Fruit fly (Drosophila melanogaster): ENCODE results near the gene CG13887.

Gene CG13887

DNA sequence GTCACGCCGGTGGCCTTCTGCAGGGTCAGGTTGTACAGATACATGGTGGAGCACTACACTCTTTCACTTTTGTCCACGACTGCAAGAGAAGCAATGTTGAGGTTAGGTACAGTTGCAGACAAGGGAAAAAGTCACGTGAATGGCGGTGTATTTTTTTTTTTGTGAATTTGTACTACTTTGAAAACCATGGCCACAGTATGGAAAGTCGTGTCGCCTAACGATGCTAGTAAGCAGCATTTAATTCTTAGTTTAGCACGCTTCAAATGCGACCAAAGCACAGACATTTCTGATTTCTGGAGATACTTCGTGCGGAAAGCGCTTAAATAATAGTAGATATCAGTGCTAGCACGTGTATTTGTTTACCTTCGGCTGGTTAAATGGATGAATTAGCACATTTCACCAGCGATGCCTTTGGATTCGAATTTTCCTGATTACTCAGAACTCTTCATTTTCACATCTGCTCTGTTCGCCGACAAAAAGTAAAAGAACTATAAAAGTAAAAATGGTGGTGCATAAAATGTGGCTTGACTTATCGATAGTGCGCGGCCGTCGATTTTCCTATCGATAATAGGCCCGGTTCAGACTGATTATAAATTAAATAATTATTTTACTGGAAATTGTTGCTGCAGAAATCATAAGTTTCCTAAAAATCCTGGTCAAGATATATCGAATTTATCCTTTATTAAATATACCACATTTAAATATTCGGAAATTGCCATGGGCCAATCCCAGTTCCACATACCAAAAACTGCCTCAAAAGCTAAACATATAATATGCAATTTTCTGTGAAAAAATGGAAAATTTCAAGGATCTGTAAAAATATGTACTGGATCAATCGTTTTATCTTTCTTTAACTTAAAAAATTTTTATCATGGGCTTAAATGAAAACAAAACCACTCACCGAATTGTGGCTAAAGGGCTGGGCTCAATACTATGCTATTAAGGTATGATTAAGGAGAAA lies 4.5 kb upstream of the CG13887 start, which contains the start of gene Sf3b3 (continued):
- TF ChIP-seq BtbVII (GFP tag; optimal IDR thresholded peaks at IDR 0.05) (peak; percentile 7), Scr (GFP tag; IDR thresholded peaks at IDR 0.05; ENCODE audit: partially characterized antibody) (peak; percentile 61), CG16863 (GFP tag; optimal IDR thresholded peaks at IDR 0.05) (no peak), exex (tag; optimal IDR thresholded peaks at IDR 0.05) (no peak), pum (GFP tag; optimal IDR thresholded peaks at IDR 0.05) (no peak), CG10267 (tag; optimal IDR thresholded peaks at IDR 0.05) (no peak), CG2712 (tag; optimal IDR thresholded peaks at IDR 0.05) (peak; percentile 46), Ada2b (GFP tag; IDR thresholded peaks at IDR 0.05) (peak; percentile 32; the same call in 1 of the 2 replicates), stc (GFP tag; IDR thresholded peaks at IDR 0.05) (no peak), CG34224 (GFP tag; IDR thresholded peaks at IDR 0.05; ENCODE audit: partially characterized antibody) (peak; percentile 38), dati (GFP tag; IDR thresholded peaks at IDR 0.05) (no peak), slou (GFP tag; optimal IDR thresholded peaks at IDR 0.05) (no peak), CG15011 (GFP tag; optimal IDR thresholded peaks at IDR 0.05) (no peak), CoRest (tag; optimal IDR thresholded peaks at IDR 0.05) (no peak), zfh2 (GFP tag; optimal IDR thresholded peaks at IDR 0.05) (no peak), CG18764 (GFP tag; optimal IDR thresholded peaks at IDR 0.05) (no peak), chm (GFP tag; IDR thresholded peaks at IDR 0.05) (peak; percentile 58; the same call in 1 of the 2 replicates), Hr3 (GFP tag; optimal IDR thresholded peaks at IDR 0.05) (no peak), CG7786 (GFP tag; optimal IDR thresholded peaks at IDR 0.05) (no peak), Blimp-1 (GFP tag; optimal IDR thresholded peaks at IDR 0.05) (no peak), pita (GFP tag; optimal IDR thresholded peaks at IDR 0.05) (no peak), CG3995 (GFP tag; optimal IDR thresholded peaks at IDR 0.05) (no peak), salm (tag; optimal IDR thresholded peaks at IDR 0.05) (no peak), CG31365 (tag; optimal IDR thresholded peaks at IDR 0.05) (no peak), Ets65A (GFP tag) (peak; percentile 64), bbx (GFP tag; IDR thresholded peaks at IDR 0.05; ENCODE audit: partially characterized antibody) (peak; percentile 83), Doc2 (GFP tag; IDR thresholded peaks at IDR 0.05) (no peak), dm (GFP tag; optimal IDR thresholded peaks at IDR 0.05) (peak; percentile 81), CG4707 (GFP tag; optimal IDR thresholded peaks at IDR 0.05) (no peak), seq (GFP tag; IDR thresholded peaks at IDR 0.05) (no peak), Side (GFP tag; optimal IDR thresholded peaks at IDR 0.05) (no peak), az2 (GFP tag; optimal IDR thresholded peaks at IDR 0.05) (no peak), Rx (GFP tag; IDR thresholded peaks at IDR 0.05) (no peak), z (GFP tag; IDR thresholded peaks at IDR 0.05) (no peak), CG9797 (GFP tag; optimal IDR thresholded peaks at IDR 0.05) (no peak), bcd (GFP tag; optimal IDR thresholded peaks at IDR 0.05) (no peak), D (optimal IDR thresholded peaks at IDR 0.05) (no peak), D (GFP tag; optimal IDR thresholded peaks at IDR 0.05) (no peak), CG6683 (GFP tag; optimal IDR thresholded peaks at IDR 0.05) (no peak), CG3407 (GFP tag; optimal IDR thresholded peaks at IDR 0.05) (no peak), D19B (GFP tag; optimal IDR thresholded peaks at IDR 0.05) (no peak), ftz-f1 (GFP tag; optimal IDR thresholded peaks at IDR 0.05) (no peak), CG7928 (GFP tag; optimal IDR thresholded peaks at IDR 0.05) (no peak), nerfin-1 (tag; optimal IDR thresholded peaks at IDR 0.05) (no peak), Asciz (GFP tag; optimal IDR thresholded peaks at IDR 0.05) (peak; percentile 6), tup (GFP tag; optimal IDR thresholded peaks at IDR 0.05) (no peak), tll (GFP tag; optimal IDR thresholded peaks at IDR 0.05) (no peak), CG17361 (GFP tag; IDR thresholded peaks at IDR 0.05) (peak; percentile 30; the same call in 1 of the 3 replicates), CG5953 (GFP tag; IDR thresholded peaks at IDR 0.05) (no peak)
